Fruit fly (Drosophila melanogaster) whole organism, adult: ENCODE data around the gene CG1750.

ENCODE experiments used
- CG11617 ChIP-seq: fragments of 200-800 bp; sonication (Bioruptor generic); optimal IDR thresholded peaks from 2 replicates; lab custom pipeline; 2017; ENCODE audit warnings: mild to moderate bottlenecking, missing biosample characterization, missing genetic modification reagents, missing genetic modification characterization
- CG1620 ChIP-seq: fragments of 200-800 bp; sonication (Bioruptor generic); optimal IDR thresholded peaks from 2 replicates; lab custom pipeline; 2016; ENCODE audit warnings: missing biosample characterization, missing genetic modification characterization
- CG33017 ChIP-seq: fragments of 200-800 bp; sonication (Bioruptor generic); optimal IDR thresholded peaks from 2 replicates; lab custom pipeline; 2018; ENCODE audit warnings: missing biosample characterization, mild to moderate bottlenecking, missing genetic modification characterization, moderate library complexity
- CG5204 ChIP-seq: fragments of 200-800 bp; sonication (Bioruptor generic); optimal IDR thresholded peaks from 2 replicates; lab custom pipeline; 2016; ENCODE audit warnings: missing biosample characterization, missing genetic modification characterization
- CG7101 ChIP-seq: fragments of 200-800 bp; sonication (Bioruptor generic); optimal IDR thresholded peaks from 2 replicates; lab custom pipeline; 2018; ENCODE audit warnings: missing biosample characterization, mild to moderate bottlenecking, missing genetic modification characterization, moderate library complexity
- Hr96 ChIP-seq: fragments of 200-800 bp; sonication (Bioruptor generic); optimal IDR thresholded peaks from 2 replicates; lab custom pipeline; 2016; ENCODE audit warnings: missing biosample characterization, missing genetic modification characterization
- Mnt ChIP-seq: fragments of 200-800 bp; sonication (Bioruptor generic); optimal IDR thresholded peaks from 2 replicates; lab custom pipeline; 2016; ENCODE audit warnings: missing biosample characterization, mild to moderate bottlenecking, missing genetic modification characterization
- bab1 ChIP-seq: fragments of 200-800 bp; sonication (Bioruptor generic); optimal IDR thresholded peaks from 3 replicates; lab custom pipeline; 2019; ENCODE audit warnings: missing biosample characterization, mild to moderate bottlenecking, missing genetic modification characterization, moderate library complexity
- cic ChIP-seq: fragments of 200-800 bp; sonication (Bioruptor generic); optimal IDR thresholded peaks from 2 replicates; lab custom pipeline; 2017; ENCODE audit warnings: missing biosample characterization, mild to moderate bottlenecking, missing genetic modification characterization, moderate library complexity
- cnc ChIP-seq, 2 experiments: fragments of >200 bp; optimal IDR thresholded peaks; 2 replicates each; lab custom pipeline; 2017
- kay ChIP-seq: fragments of 200-800 bp; sonication (Bioruptor generic); peaks from one replicate; lab custom pipeline; 2016; ENCODE audit warnings: missing biosample characterization, missing genetic modification characterization, borderline replicate concordance
- ovo ChIP-seq: fragments of 200-800 bp; sonication (Bioruptor generic); optimal IDR thresholded peaks from 2 replicates; lab custom pipeline; 2016; ENCODE audit warnings: missing biosample characterization, missing genetic modification characterization
- pad ChIP-seq: fragments of 200-800 bp; sonication (Bioruptor generic); optimal IDR thresholded peaks from 3 replicates; lab custom pipeline; 2017; ENCODE audit warnings: missing biosample characterization, missing genetic modification characterization, mild to moderate bottlenecking, moderate library complexity, missing genetic modification reagents
- tj ChIP-seq: fragments of 200-800 bp; sonication (Bioruptor generic); optimal IDR thresholded peaks from 3 replicates; lab custom pipeline; 2017; ENCODE audit warnings: missing biosample characterization, mild to moderate bottlenecking, missing genetic modification characterization, moderate library complexity

DNA sequence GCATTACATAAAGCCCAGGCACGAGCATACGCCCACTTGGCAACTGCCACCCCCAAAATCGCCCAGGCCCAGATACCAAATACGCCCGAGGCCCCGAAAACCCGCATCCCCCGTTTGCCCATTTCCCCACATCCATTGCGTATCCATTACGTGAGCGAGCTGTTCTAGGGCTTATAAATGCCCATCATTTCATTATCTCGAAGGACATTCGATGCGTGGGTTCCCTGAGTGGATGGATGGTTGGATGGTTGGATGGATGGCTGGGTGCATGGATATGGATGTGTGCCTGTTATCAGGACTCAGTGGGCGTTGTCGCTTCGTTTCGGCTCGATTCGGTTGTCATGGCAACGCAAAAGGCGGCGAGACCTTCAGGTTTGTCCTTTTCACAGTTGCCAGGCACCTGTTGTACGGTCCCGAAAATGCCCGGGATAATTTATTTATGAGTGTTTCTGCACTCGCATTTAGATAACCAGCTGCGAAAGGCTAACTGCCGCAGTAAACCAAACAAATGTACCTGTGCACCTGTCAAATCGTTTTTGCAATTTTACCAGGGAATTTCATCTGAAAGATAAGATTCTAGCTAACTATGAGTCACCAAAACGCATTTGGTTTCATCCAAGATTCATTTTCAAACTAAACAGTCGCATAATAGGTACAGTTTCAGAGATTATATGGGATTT, 31.7 kb downstream of the CG1750 start:
- TF ChIP-seq Hr96, result no peak
- no peak for TF ChIP-seq tj
- no peak for TF ChIP-seq ovo
- TF ChIP-seq kay (GFP tag; lab: Kevin White, UChicago), result no peak
- TF ChIP-seq CG33017 (tag; lab: Kevin White, UChicago), result no peak
- no peak for TF ChIP-seq CG11617 (GFP tag; lab: Kevin White, UChicago)
- no peak for TF ChIP-seq cnc (optimal IDR thresholded peaks at IDR 0.05; lab: Kevin White, UChicago)
- TF ChIP-seq CG7101 (tag; lab: Kevin White, UChicago), result no peak
- no peak for TF ChIP-seq Mnt (GFP tag; lab: Kevin White, UChicago)
- no peak for TF ChIP-seq CG5204 (GFP tag; lab: Kevin White, UChicago)
- no peak for TF ChIP-seq cic (GFP tag; lab: Kevin White, UChicago)
- TF ChIP-seq CG1620 (GFP tag; lab: Kevin White, UChicago), result no peak
- TF ChIP-seq pad, result no peak
- no peak for TF ChIP-seq bab1 (GFP tag; lab: Kevin White, UChicago)
